Worm (Caenorhabditis elegans) whole organism, mixed stage, embryonic: ENCODE results near the gene Y55D5A.4.

Source experiments
- M03D4.4 ChIP-seq: sonication (generic microtip); optimal IDR thresholded peaks from 2 replicates; lab custom pipeline; 2017; ENCODE audit warnings: mild to moderate bottlenecking, missing genetic modification characterization, missing compliant biosample characterization
- bed-3 ChIP-seq: fragments of 200-800 bp; sonication (Bioruptor generic); optimal IDR thresholded peaks from 3 replicates; lab custom pipeline; 2018; ENCODE audit warnings: mild to moderate bottlenecking, missing genetic modification characterization, moderate library complexity, missing compliant biosample characterization
- blmp-1 ChIP-seq: fragments of 150-350 bp; optimal IDR thresholded peaks from 2 replicates; lab custom pipeline; 2014; ENCODE audit warnings: missing biosample characterization, missing genetic modification characterization
- ceh-39 ChIP-seq: fragments of 150-350 bp; optimal IDR thresholded peaks from 2 replicates; lab custom pipeline; 2014; ENCODE audit warnings: missing biosample characterization, missing genetic modification characterization
- ceh-83 ChIP-seq: fragments of 200-800 bp; sonication (Bioruptor generic); optimal IDR thresholded peaks from 2 replicates; lab custom pipeline; 2018; ENCODE audit warnings: mild to moderate bottlenecking, missing genetic modification characterization, missing compliant biosample characterization
- ces-1 ChIP-seq: fragments of 150-350 bp; optimal IDR thresholded peaks from 2 replicates; lab custom pipeline; 2014; ENCODE audit warnings: missing biosample characterization, missing genetic modification reagents, missing genetic modification characterization
- cnd-1 ChIP-seq: fragments of 200-800 bp; sonication (Bioruptor generic); optimal IDR thresholded peaks from 2 replicates; lab custom pipeline; 2018; ENCODE audit warnings: mild to moderate bottlenecking, missing genetic modification characterization, missing compliant biosample characterization
- drap-1 ChIP-seq: fragments of 200-800 bp; sonication (Bioruptor generic); optimal IDR thresholded peaks from 3 replicates; lab custom pipeline; 2018; ENCODE audit warnings: mild to moderate bottlenecking, missing genetic modification characterization, missing compliant biosample characterization
- elt-1 ChIP-seq: sonication (generic microtip); optimal IDR thresholded peaks from 2 replicates; lab custom pipeline; 2017; ENCODE audit warnings: missing genetic modification characterization, mild to moderate bottlenecking, missing compliant biosample characterization, antibody characterized with exemption, moderate library complexity, borderline replicate concordance; ENCODE audit not compliant: insufficient read depth
- elt-3 ChIP-seq: fragments of 150-350 bp; optimal IDR thresholded peaks from 2 replicates; lab custom pipeline; 2014; ENCODE audit warnings: missing biosample characterization, missing genetic modification characterization
- flh-1 ChIP-seq: fragments of 200-800 bp; sonication (Bioruptor generic); optimal IDR thresholded peaks from 2 replicates; lab custom pipeline; 2018; ENCODE audit warnings: mild to moderate bottlenecking, missing genetic modification characterization, moderate library complexity, missing compliant biosample characterization
- ham-2 ChIP-seq: fragments of 200-800 bp; sonication (Bioruptor generic); optimal IDR thresholded peaks from 2 replicates; lab custom pipeline; 2018; ENCODE audit warnings: mild to moderate bottlenecking, missing genetic modification characterization, missing compliant biosample characterization
- hlh-1 ChIP-seq: fragments of 150-350 bp; optimal IDR thresholded peaks from 2 replicates; lab custom pipeline; 2014; ENCODE audit warnings: missing biosample characterization, missing genetic modification reagents, missing genetic modification characterization
- lin-13 ChIP-seq: fragments of 150-350 bp; optimal IDR thresholded peaks from 2 replicates; lab custom pipeline; 2014; ENCODE audit warnings: missing biosample characterization, missing genetic modification characterization
- lin-32 ChIP-seq: fragments of 200-800 bp; sonication (Bioruptor generic); optimal IDR thresholded peaks from 2 replicates; lab custom pipeline; 2018; ENCODE audit warnings: mild to moderate bottlenecking, missing genetic modification characterization, missing compliant biosample characterization
- lsy-2 ChIP-seq: fragments of 150-350 bp; optimal IDR thresholded peaks from 2 replicates; lab custom pipeline; 2014; ENCODE audit warnings: missing biosample characterization, missing genetic modification characterization
- mab-5 ChIP-seq: fragments of 150-350 bp; optimal IDR thresholded peaks from 2 replicates; lab custom pipeline; 2014; ENCODE audit warnings: missing biosample characterization, missing genetic modification characterization
- mep-1 ChIP-seq: fragments of 150-350 bp; optimal IDR thresholded peaks from 2 replicates; lab custom pipeline; 2017; ENCODE audit warnings: missing biosample characterization, missing genetic modification reagents, missing genetic modification characterization, inconsistent platforms
- mls-2 ChIP-seq: sonication (generic microtip); optimal IDR thresholded peaks from 2 replicates; lab custom pipeline; 2016; ENCODE audit warnings: mild to moderate bottlenecking, missing genetic modification characterization, moderate library complexity, missing compliant biosample characterization
- nhr-2 ChIP-seq: fragments of 150-350 bp; optimal IDR thresholded peaks from 2 replicates; lab custom pipeline; 2014; ENCODE audit warnings: missing biosample characterization, missing genetic modification characterization
- nhr-237 ChIP-seq: fragments of 150-350 bp; optimal IDR thresholded peaks from 2 replicates; lab custom pipeline; 2014; ENCODE audit warnings: missing biosample characterization, missing genetic modification characterization
- nhr-28 ChIP-seq: fragments of 150-350 bp; optimal IDR thresholded peaks from 2 replicates; lab custom pipeline; 2014; ENCODE audit warnings: missing biosample characterization, missing genetic modification characterization
- nhr-76 ChIP-seq: sonication (generic microtip); optimal IDR thresholded peaks from 2 replicates; lab custom pipeline; 2017; ENCODE audit warnings: missing biosample characterization, missing genetic modification characterization
- pha-4 ChIP-seq: fragments of 150-350 bp; optimal IDR thresholded peaks from 2 replicates; lab custom pipeline; 2018; ENCODE audit warnings: missing biosample characterization, missing genetic modification reagents, missing genetic modification characterization
- sem-2 ChIP-seq: fragments of 200-800 bp; sonication (Bioruptor generic); optimal IDR thresholded peaks from 2 replicates; lab custom pipeline; 2018; ENCODE audit warnings: mild to moderate bottlenecking, missing genetic modification characterization, missing compliant biosample characterization
- snpc-4 ChIP-seq: fragments of 150-350 bp; optimal IDR thresholded peaks from 2 replicates; lab custom pipeline; 2014; ENCODE audit warnings: missing biosample characterization, missing genetic modification characterization
- sptf-1 ChIP-seq: sonication (generic microtip); optimal IDR thresholded peaks from 2 replicates; lab custom pipeline; 2017; ENCODE audit warnings: mild to moderate bottlenecking, missing genetic modification characterization, moderate library complexity, missing compliant biosample characterization
- unc-120 ChIP-seq: sonication (generic microtip); optimal IDR thresholded peaks from 2 replicates; lab custom pipeline; 2017; ENCODE audit warnings: missing genetic modification characterization, missing compliant biosample characterization; ENCODE audit not compliant: poor library complexity, severe bottlenecking
- unc-39 ChIP-seq: fragments of 150-350 bp; optimal IDR thresholded peaks from 2 replicates; lab custom pipeline; 2014; ENCODE audit warnings: missing biosample characterization, missing genetic modification characterization
- unc-62 ChIP-seq: fragments of 150-350 bp; optimal IDR thresholded peaks from 2 replicates; lab custom pipeline; 2014; ENCODE audit warnings: missing biosample characterization, missing genetic modification reagents, missing genetic modification characterization
- zip-8 ChIP-seq: fragments of 150-350 bp; optimal IDR thresholded peaks from 2 replicates; lab custom pipeline; 2014; ENCODE audit warnings: missing biosample characterization, missing genetic modification characterization
- ztf-11 ChIP-seq: fragments of 150-350 bp; optimal IDR thresholded peaks from 2 replicates; lab custom pipeline; 2014; ENCODE audit warnings: missing biosample characterization, missing genetic modification characterization

Gene Y55D5A.4

DNA sequence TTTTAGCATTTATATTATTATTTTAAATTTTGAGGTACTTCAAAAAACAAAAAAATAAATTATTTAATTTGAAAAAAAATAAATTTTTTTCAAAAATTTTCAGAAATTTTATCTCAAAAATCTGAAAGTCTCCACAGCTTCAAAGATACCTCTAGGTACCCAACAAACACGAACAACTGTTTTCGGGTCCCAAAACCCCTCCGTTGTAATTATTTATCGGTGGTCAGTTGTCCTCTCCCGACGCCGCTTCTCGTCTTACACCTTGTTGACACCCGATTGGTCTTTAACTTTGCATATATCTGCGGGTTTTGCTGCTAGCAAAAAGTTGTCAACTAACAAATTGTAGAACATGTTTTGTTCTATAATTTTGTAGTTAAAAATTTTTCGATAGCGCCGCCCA is 13.7 kb downstream of the Y55D5A.4 start:
- TF ChIP-seq nhr-76 (tag; lab: Kevin White, UChicago) (no peak), hlh-1 (tag; lab: Kevin White, UChicago) (peak; percentile 97)

DNA sequence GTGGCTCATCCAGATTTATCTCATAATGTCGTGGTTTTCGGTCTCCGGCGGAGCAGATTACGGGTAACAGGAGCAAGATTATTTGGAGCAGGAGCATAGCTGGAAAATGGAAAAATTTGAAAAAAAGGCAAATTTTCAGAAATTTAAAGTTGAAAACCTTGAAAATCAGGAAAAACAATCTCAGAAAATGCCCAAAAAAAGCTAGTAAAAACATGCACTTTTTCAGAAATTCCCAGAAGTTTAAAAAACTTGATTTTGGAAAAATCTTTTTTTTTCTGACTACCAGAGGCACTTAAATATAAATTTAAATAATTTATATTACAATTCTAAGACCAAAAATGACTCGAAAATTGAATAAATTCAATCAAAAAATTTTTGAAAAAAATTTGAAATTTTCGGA is 14.2 kb downstream of the Y55D5A.4 start, which contains the start of gene Y55D5A.3:
Y55D5A.3 (minus strand) TSS at position 101 of the 400 bp plus-strand sequence.
- no peak for TF ChIP-seq ceh-39 (tag; lab: Kevin White, UChicago)
- TF ChIP-seq elt-1: no peak
- no peak for TF ChIP-seq pha-4
- no peak for TF ChIP-seq drap-1
- no peak for TF ChIP-seq sem-2
- no peak for TF ChIP-seq nhr-237 (tag; lab: Kevin White, UChicago)
- TF ChIP-seq elt-3 (tag; lab: Kevin White, UChicago): no peak
- no peak for TF ChIP-seq unc-39 (tag; lab: Kevin White, UChicago)
- TF ChIP-seq lsy-2 (tag; lab: Kevin White, UChicago): no peak
- TF ChIP-seq blmp-1: no peak
- TF ChIP-seq lin-32: no peak
- no peak for TF ChIP-seq mep-1 (tag; lab: Kevin White, UChicago)
- TF ChIP-seq ceh-83 (GFP tag; lab: Kevin White, UChicago): no peak
- no peak for TF ChIP-seq M03D4.4
- no peak for TF ChIP-seq hlh-1 (tag; lab: Kevin White, UChicago)

DNA sequence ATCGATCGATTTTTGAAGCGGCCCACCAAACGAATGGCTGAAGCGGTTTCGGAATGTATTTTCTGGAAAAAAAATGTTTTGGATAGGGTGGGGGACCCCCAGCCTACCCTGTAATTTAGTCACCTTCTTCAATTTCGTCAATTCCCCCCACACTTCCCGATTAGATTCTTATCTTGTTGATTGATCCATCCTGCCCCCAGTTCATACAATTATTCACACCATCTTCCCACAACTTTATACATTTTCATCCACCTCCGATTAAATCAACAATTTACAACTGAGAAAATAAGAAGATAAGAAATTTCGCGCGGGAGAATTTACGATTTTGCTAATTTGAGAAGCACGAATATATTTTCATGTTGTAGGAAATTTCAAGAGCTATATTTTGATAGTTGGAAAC is 16.9 kb downstream of the Y55D5A.4 start:
- TF ChIP-seq elt-1 (peak; percentile 59), mep-1 (tag; lab: Kevin White, UChicago) (no peak), cnd-1 (no peak)
- TF ChIP-seq, all 35 proteins: peak for 1

- TF ChIP-seq pha-4: no peak
- TF ChIP-seq ceh-39 (tag; lab: Kevin White, UChicago): no peak
- no peak for TF ChIP-seq cnd-1
- no peak for TF ChIP-seq nhr-237 (tag; lab: Kevin White, UChicago)
- no peak for TF ChIP-seq unc-120 (tag; lab: Kevin White, UChicago)
- no peak for TF ChIP-seq lin-13 (tag; lab: Kevin White, UChicago)
- no peak for TF ChIP-seq flh-1 (GFP tag; lab: Kevin White, UChicago)
- no peak for TF ChIP-seq snpc-4 (tag; lab: Kevin White, UChicago)
- no peak for TF ChIP-seq unc-62 (GFP tag; lab: Kevin White, UChicago)
- TF ChIP-seq drap-1: no peak
- TF ChIP-seq ztf-11 (tag; lab: Kevin White, UChicago): no peak
- no peak for TF ChIP-seq ceh-83 (GFP tag; lab: Kevin White, UChicago)
- no peak for TF ChIP-seq nhr-76 (tag; lab: Kevin White, UChicago)
- no peak for TF ChIP-seq nhr-2 (tag; lab: Kevin White, UChicago)
- TF ChIP-seq nhr-28: no peak
- TF ChIP-seq zip-8 (tag; lab: Kevin White, UChicago): no peak
These were observed 19.6 kb downstream of the Y55D5A.4 start for ce11 chrIII:2970251-2970650.

DNA sequence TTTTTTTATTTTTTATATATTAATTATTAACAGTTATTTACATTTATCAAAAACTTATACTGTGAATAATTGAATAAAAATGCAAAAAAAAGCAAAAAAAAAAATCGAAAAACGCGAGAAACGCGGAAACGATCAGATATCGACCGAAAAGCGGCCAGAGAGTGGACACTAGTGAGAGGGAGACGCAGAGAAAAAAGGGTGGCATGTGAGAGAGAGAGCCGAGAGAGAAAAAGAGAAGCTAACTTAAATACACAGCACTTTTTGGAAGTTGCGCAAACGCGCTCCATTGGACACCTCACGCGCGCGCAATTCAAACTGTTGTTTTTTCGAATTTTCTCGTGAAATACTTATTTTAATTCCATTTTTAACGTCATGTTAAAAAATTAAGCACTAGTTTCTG is 23.4 kb downstream of the Y55D5A.4 start:
- TF ChIP-seq ceh-39 (tag; lab: Kevin White, UChicago): peak; percentile 7
- TF ChIP-seq sptf-1 (tag; lab: Kevin White, UChicago): peak; percentile 52
- peak; percentile 70 for TF ChIP-seq lin-13 (tag; lab: Kevin White, UChicago)
- TF ChIP-seq nhr-237 (tag; lab: Kevin White, UChicago): peak; percentile 47
- TF ChIP-seq flh-1 (GFP tag; lab: Kevin White, UChicago): no peak
- peak; percentile 69 for TF ChIP-seq unc-120 (tag; lab: Kevin White, UChicago)
- peak; percentile 65 for TF ChIP-seq ces-1 (GFP tag; lab: Kevin White, UChicago)
- TF ChIP-seq mep-1 (tag; lab: Kevin White, UChicago): peak; percentile 46
- no peak for TF ChIP-seq lin-32
- TF ChIP-seq hlh-1 (tag; lab: Kevin White, UChicago): peak; percentile 18
- no peak for TF ChIP-seq nhr-2 (tag; lab: Kevin White, UChicago)
- no peak for TF ChIP-seq unc-62 (GFP tag; lab: Kevin White, UChicago)
- no peak for TF ChIP-seq blmp-1
- peak; percentile 49 for TF ChIP-seq pha-4
- TF ChIP-seq lsy-2 (tag; lab: Kevin White, UChicago): peak; percentile 77
- TF ChIP-seq bed-3 (GFP tag; lab: Kevin White, UChicago): no peak
- no peak for TF ChIP-seq mls-2 (tag; lab: Kevin White, UChicago)
- no peak for TF ChIP-seq cnd-1
- no peak for TF ChIP-seq sem-2
- peak; percentile 70 for TF ChIP-seq ham-2 (GFP tag; lab: Kevin White, UChicago)
- TF ChIP-seq mab-5 (tag; lab: Kevin White, UChicago): no peak
- no peak for TF ChIP-seq snpc-4 (tag; lab: Kevin White, UChicago)
